Fruit fly (Drosophila melanogaster): ENCODE results near the gene Tango6.

The Tango6 gene

dm6 chr2L:19018266-19018665, 49.4 kb downstream of the Tango6 start:
- no peak for TF ChIP-seq CG8159 (tag; optimal IDR thresholded peaks at IDR 0.05)
- TF ChIP-seq CG8301 (tag; optimal IDR thresholded peaks at IDR 0.05) = no peak
- TF ChIP-seq CG13204 (GFP tag; optimal IDR thresholded peaks at IDR 0.05) = peak; percentile 16
- TF ChIP-seq D1 (tag; optimal IDR thresholded peaks at IDR 0.05) = no peak
- TF ChIP-seq rn (GFP tag; IDR thresholded peaks at IDR 0.05) = no peak
- no peak for TF ChIP-seq Ets98B (GFP tag; IDR thresholded peaks at IDR 0.05)
- TF ChIP-seq gl (tag; optimal IDR thresholded peaks at IDR 0.05) = no peak

- TF ChIP-seq CG14655 (GFP tag; optimal IDR thresholded peaks at IDR 0.05) = peak; percentile 19
- no peak for TF ChIP-seq CG12605 (GFP tag; IDR thresholded peaks at IDR 0.05)
- TF ChIP-seq D1 (tag; optimal IDR thresholded peaks at IDR 0.05) = no peak
- peak; percentile 50 for TF ChIP-seq CG8159 (tag; optimal IDR thresholded peaks at IDR 0.05)
- TF ChIP-seq CG10348 (GFP tag; IDR thresholded peaks at IDR 0.05) = no peak
- peak; percentile 3 for TF ChIP-seq Pif1A (GFP tag; optimal IDR thresholded peaks at IDR 0.05)
- no peak for TF ChIP-seq CG34367 (tag; optimal IDR thresholded peaks at IDR 0.05)
- TF ChIP-seq CG17806 (tag; optimal IDR thresholded peaks at IDR 0.05) = no peak
- TF ChIP-seq EcR (GFP tag; optimal IDR thresholded peaks at IDR 0.05) = no peak
- peak; percentile 38 for TF ChIP-seq CG15710 (tag; optimal IDR thresholded peaks at IDR 0.05)
Measured at dm6 chr2L:19019160-19019592, 50.3 kb downstream of the Tango6 start.

DNA sequence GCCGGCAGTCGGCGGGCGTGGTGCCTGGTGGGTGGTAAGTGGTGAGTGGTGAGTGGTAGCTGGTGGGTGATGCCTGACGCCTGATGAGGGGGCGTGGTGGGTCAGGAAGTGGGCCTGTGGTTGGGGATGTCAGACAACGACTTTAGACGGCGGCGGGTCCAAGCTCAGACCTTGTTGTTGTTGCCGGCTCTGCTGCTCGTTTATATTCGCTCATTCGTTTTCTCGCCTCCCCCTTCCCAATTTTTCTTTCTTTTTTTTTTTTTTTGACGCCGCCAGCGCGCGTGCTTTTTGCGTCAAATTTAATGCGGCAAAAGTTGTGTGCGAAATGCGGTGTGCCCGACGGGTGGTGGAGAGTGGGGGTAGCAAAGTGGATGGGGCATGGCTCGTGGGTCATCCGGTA, 50.8 kb downstream of the Tango6 start:
- no peak for TF ChIP-seq Ets98B (GFP tag; IDR thresholded peaks at IDR 0.05)
- TF ChIP-seq CG15710 (tag; optimal IDR thresholded peaks at IDR 0.05) = no peak
- TF ChIP-seq CG13204 (GFP tag; optimal IDR thresholded peaks at IDR 0.05) = peak; percentile 58
- TF ChIP-seq D1 (tag; optimal IDR thresholded peaks at IDR 0.05) = no peak
- no peak for TF ChIP-seq rn (GFP tag; IDR thresholded peaks at IDR 0.05)

Measured in whole organism, pupa.